Fruit fly (Drosophila melanogaster): ENCODE measurements around the gene SCCRO.

DNA sequence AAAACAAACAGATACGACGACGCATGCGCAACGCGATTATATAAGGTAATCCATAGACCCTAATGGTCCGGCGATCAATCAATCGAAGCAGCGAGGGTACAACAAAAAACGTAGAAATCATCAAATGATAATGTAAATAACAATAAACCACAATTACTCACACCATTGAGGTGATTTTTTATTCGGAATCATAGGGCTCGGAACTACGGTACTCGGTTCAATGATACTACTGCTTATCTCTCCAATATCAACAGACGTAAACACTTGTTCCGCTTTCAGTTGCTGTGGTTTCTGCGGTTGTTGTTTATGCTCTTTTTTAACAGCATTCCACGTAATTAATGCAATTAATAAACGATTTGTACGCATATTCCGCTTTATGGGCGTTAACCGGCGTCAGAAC, 34.7 kb downstream of the SCCRO start:
- TF ChIP-seq bab1 (GFP tag; optimal IDR thresholded peaks at IDR 0.05): no peak
- no peak for TF ChIP-seq CG12768 (GFP tag; optimal IDR thresholded peaks at IDR 0.05)
- TF ChIP-seq tj (GFP tag; optimal IDR thresholded peaks at IDR 0.05): no peak
- TF ChIP-seq CG33017 (tag; optimal IDR thresholded peaks at IDR 0.05): no peak

Data from whole organism, adult.